Fruit fly (Drosophila melanogaster) whole organism, embryonic: ENCODE data around the gene CG32260.

ENCODE experiments used
- Abd-B ChIP-seq: fragments of 200-800 bp; sonication (Bioruptor generic); optimal IDR thresholded peaks from 2 replicates; lab custom pipeline; 2018; ENCODE audit warnings: missing biosample characterization, mild to moderate bottlenecking, missing genetic modification characterization, moderate library complexity
- Ada2b ChIP-seq: fragments of 200-800 bp; sonication (Bioruptor generic); IDR thresholded peaks from 2 replicates; pipeline ENCODE4 v1.3.6; 2022; ENCODE audit warnings: missing biosample characterization, missing genetic modification characterization
- Antp ChIP-seq: fragments of 200-800 bp; sonication (Bioruptor generic); optimal IDR thresholded peaks from 3 replicates; lab custom pipeline; 2016; ENCODE audit warnings: missing biosample characterization, missing genetic modification characterization
- CG10959 ChIP-seq: fragments of 200-800 bp; sonication (Bioruptor generic); IDR thresholded peaks from 2 replicates; pipeline ENCODE4 v1.3.6; 2022; ENCODE audit warnings: missing biosample characterization, missing genetic modification characterization
- CG11398 ChIP-seq: fragments of 200-800 bp; sonication (Bioruptor generic); optimal IDR thresholded peaks from 2 replicates; lab custom pipeline; 2016; ENCODE audit warnings: missing biosample characterization, missing genetic modification characterization
- CG12391 ChIP-seq: fragments of 200-800 bp; sonication (Bioruptor generic); optimal IDR thresholded peaks from 3 replicates; lab custom pipeline; 2018; ENCODE audit warnings: missing biosample characterization, mild to moderate bottlenecking, missing genetic modification characterization, moderate library complexity
- CG1602 ChIP-seq: fragments of 200-800 bp; sonication (Bioruptor generic); optimal IDR thresholded peaks from 3 replicates; lab custom pipeline; 2016; ENCODE audit warnings: missing biosample characterization, missing genetic modification characterization
- CG17612 ChIP-seq: fragments of 200-800 bp; sonication (Bioruptor generic); IDR thresholded peaks from 2 replicates; pipeline ENCODE4 v1.3.6; 2022; ENCODE audit warnings: missing biosample characterization, missing genetic modification characterization
- CG18011 ChIP-seq: fragments of 200-800 bp; sonication (Bioruptor generic); optimal IDR thresholded peaks from 2 replicates; lab custom pipeline; 2017; ENCODE audit warnings: missing biosample characterization, missing genetic modification characterization, mild to moderate bottlenecking, moderate library complexity, missing genotype
- CG32772 ChIP-seq: fragments of 200-800 bp; sonication (Bioruptor generic); IDR thresholded peaks from 2 replicates; pipeline ENCODE4 v1.3.6; 2022; ENCODE audit warnings: missing biosample characterization, missing genetic modification characterization
- CG33213 ChIP-seq: fragments of 200-800 bp; sonication (Bioruptor generic); optimal IDR thresholded peaks from 3 replicates; lab custom pipeline; 2016; ENCODE audit warnings: missing biosample characterization, missing genetic modification characterization
- CG34376 ChIP-seq: fragments of 200-800 bp; sonication (Bioruptor generic); optimal IDR thresholded peaks from 2 replicates; lab custom pipeline; 2018; ENCODE audit warnings: missing biosample characterization, mild to moderate bottlenecking, missing genetic modification characterization
- CG4707 ChIP-seq: fragments of 200-800 bp; sonication (Bioruptor generic); optimal IDR thresholded peaks from 2 replicates; lab custom pipeline; 2018; ENCODE audit warnings: missing biosample characterization, mild to moderate bottlenecking, missing genetic modification characterization, moderate library complexity
- CG5180 ChIP-seq: fragments of 200-800 bp; sonication (Bioruptor generic); optimal IDR thresholded peaks from 3 replicates; lab custom pipeline; 2017; ENCODE audit warnings: missing biosample characterization, missing genetic modification characterization, mild to moderate bottlenecking, moderate library complexity, missing genetic modification reagents
- CG7556 ChIP-seq: fragments of 200-800 bp; sonication (Bioruptor generic); optimal IDR thresholded peaks from 2 replicates; lab custom pipeline; 2017; ENCODE audit warnings: missing biosample characterization, mild to moderate bottlenecking, missing genetic modification characterization
- CG7745 ChIP-seq: fragments of 200-800 bp; sonication (Bioruptor generic); optimal IDR thresholded peaks from 2 replicates; lab custom pipeline; 2018; ENCODE audit warnings: missing biosample characterization, mild to moderate bottlenecking, missing genetic modification characterization, moderate library complexity
- CG8924 ChIP-seq: fragments of 200-800 bp; optimal IDR thresholded peaks from 3 replicates; lab custom pipeline; 2019; ENCODE audit warnings: missing biosample characterization, mild to moderate bottlenecking, missing genetic modification characterization, moderate library complexity
- CG9437 ChIP-seq: fragments of 200-800 bp; sonication (Bioruptor generic); optimal IDR thresholded peaks from 2 replicates; lab custom pipeline; 2018; ENCODE audit warnings: missing biosample characterization, mild to moderate bottlenecking, missing genetic modification characterization
- CG9727 ChIP-seq: fragments of 200-800 bp; sonication (Bioruptor generic); optimal IDR thresholded peaks from 3 replicates; lab custom pipeline; 2017; ENCODE audit warnings: missing biosample characterization, mild to moderate bottlenecking, missing genetic modification characterization
- CTCF ChIP-seq: fragments of 200-800 bp; sonication (Bioruptor generic); optimal IDR thresholded peaks from 2 replicates; lab custom pipeline; 2017; ENCODE audit warnings: missing biosample characterization, mild to moderate bottlenecking, missing genetic modification characterization, moderate library complexity
- D19A ChIP-seq: fragments of 200-800 bp; optimal IDR thresholded peaks from 3 replicates; lab custom pipeline; 2019; ENCODE audit warnings: missing biosample characterization, mild to moderate bottlenecking, missing genetic modification characterization, moderate library complexity
- ERR ChIP-seq: fragments of 200-800 bp; sonication (Bioruptor generic); optimal IDR thresholded peaks from 2 replicates; lab custom pipeline; 2016; ENCODE audit warnings: missing biosample characterization, missing genetic modification characterization
- Gug ChIP-seq: fragments of 200-800 bp; sonication (Bioruptor generic); IDR thresholded peaks from 4 replicates; pipeline ENCODE4 v1.3.6; 2022; ENCODE audit warnings: missing biosample characterization, missing genetic modification characterization
- Hr3 ChIP-seq: fragments of 200-800 bp; sonication (Bioruptor generic); optimal IDR thresholded peaks from 3 replicates; lab custom pipeline; 2016; ENCODE audit warnings: missing biosample characterization, missing genetic modification characterization
- Myb ChIP-seq: fragments of 200-800 bp; sonication (Bioruptor generic); optimal IDR thresholded peaks from 2 replicates; lab custom pipeline; 2016; ENCODE audit warnings: missing biosample characterization, missing genetic modification characterization
- NC2β ChIP-seq: fragments of 200-800 bp; sonication (Bioruptor generic); optimal IDR thresholded peaks from 2 replicates; lab custom pipeline; 2016; ENCODE audit warnings: missing biosample characterization, missing genetic modification characterization
- Pdp1 ChIP-seq, 2 experiments: fragments of 200-800 bp; sonication (Bioruptor generic); optimal IDR thresholded peaks; 3 replicates each; lab custom pipeline; 2016; ENCODE audit warnings: missing biosample characterization in 2 of 2, missing genetic modification characterization in 2 of 2, mild to moderate bottlenecking in 1 of 2, moderate library complexity in 1 of 2
- Poxn ChIP-seq: fragments of 200-800 bp; sonication (Bioruptor generic); IDR thresholded peaks from 2 replicates; pipeline ENCODE4 v1.3.6; 2022; ENCODE audit warnings: missing biosample characterization, missing genetic modification characterization
- Spps ChIP-seq: fragments of 200-800 bp; sonication (Bioruptor generic); optimal IDR thresholded peaks from 2 replicates; lab custom pipeline; 2018; ENCODE audit warnings: missing biosample characterization, mild to moderate bottlenecking, missing genetic modification characterization
- Sry-δ ChIP-seq: fragments of 200-800 bp; sonication (Bioruptor generic); optimal IDR thresholded peaks from 2 replicates; lab custom pipeline; 2016; ENCODE audit warnings: missing biosample characterization, missing genetic modification characterization
- ara ChIP-seq: fragments of 200-800 bp; sonication (Bioruptor generic); IDR thresholded peaks from 2 replicates; pipeline ENCODE4 v1.3.6; 2022; ENCODE audit warnings: missing biosample characterization, missing genetic modification characterization
- ase ChIP-seq: fragments of 200-800 bp; sonication (Bioruptor generic); IDR thresholded peaks from 3 replicates; pipeline ENCODE4 v1.3.6; 2022; ENCODE audit warnings: missing biosample characterization, missing genetic modification characterization
- bab2 ChIP-seq: fragments of 200-800 bp; sonication (Bioruptor generic); optimal IDR thresholded peaks from 2 replicates; lab custom pipeline; 2016; ENCODE audit warnings: missing biosample characterization, missing genetic modification characterization
- corto ChIP-seq: fragments of 200-800 bp; sonication (Bioruptor generic); optimal IDR thresholded peaks from 2 replicates; lab custom pipeline; 2016; ENCODE audit warnings: missing biosample characterization, mild to moderate bottlenecking, missing genetic modification characterization, moderate library complexity
- dati ChIP-seq: fragments of 200-800 bp; sonication (Bioruptor generic); IDR thresholded peaks from 2 replicates; pipeline ENCODE4 v1.3.6; 2022; ENCODE audit warnings: missing biosample characterization, missing genetic modification characterization
- dmrt11E ChIP-seq: fragments of 200-800 bp; sonication (Bioruptor generic); optimal IDR thresholded peaks from 3 replicates; lab custom pipeline; 2018; ENCODE audit warnings: missing biosample characterization, mild to moderate bottlenecking, missing genetic modification characterization, moderate library complexity
- dpn ChIP-seq, 2 experiments: fragments of 200-800 bp; sonication (Bioruptor generic); optimal IDR thresholded peaks; 3 replicates each; lab custom pipeline; 2016; ENCODE audit warnings: missing biosample characterization in 2 of 2, missing genetic modification characterization in 2 of 2
- ems ChIP-seq: fragments of 200-800 bp; sonication (Bioruptor generic); optimal IDR thresholded peaks from 3 replicates; lab custom pipeline; 2016; ENCODE audit warnings: missing biosample characterization, missing genetic modification characterization
- eyg ChIP-seq: fragments of 200-800 bp; sonication (Bioruptor generic); optimal IDR thresholded peaks from 3 replicates; lab custom pipeline; 2016; ENCODE audit warnings: missing biosample characterization, missing genetic modification characterization
- fd3F ChIP-seq: fragments of 200-800 bp; sonication (Bioruptor generic); optimal IDR thresholded peaks from 2 replicates; lab custom pipeline; 2018; ENCODE audit warnings: missing biosample characterization, mild to moderate bottlenecking, missing genetic modification characterization, moderate library complexity
- fd96Cb ChIP-seq: fragments of 200-800 bp; sonication (Bioruptor generic); optimal IDR thresholded peaks from 2 replicates; lab custom pipeline; 2018; ENCODE audit warnings: missing biosample characterization, mild to moderate bottlenecking, missing genetic modification characterization, moderate library complexity
- gce ChIP-seq: fragments of 200-800 bp; sonication (Bioruptor generic); IDR thresholded peaks from 3 replicates; pipeline ENCODE4 v1.3.6; 2022; ENCODE audit warnings: missing biosample characterization, missing genetic modification characterization
- jing ChIP-seq: fragments of 200-800 bp; sonication (Bioruptor generic); optimal IDR thresholded peaks from 2 replicates; lab custom pipeline; 2018; ENCODE audit warnings: missing biosample characterization, mild to moderate bottlenecking, missing genetic modification characterization
- lmd ChIP-seq: fragments of 200-800 bp; sonication (Bioruptor generic); IDR thresholded peaks from 2 replicates; pipeline ENCODE4 v1.3.6; 2022; ENCODE audit warnings: missing biosample characterization, missing genetic modification characterization
- luna ChIP-seq: fragments of 200-800 bp; sonication (Bioruptor generic); optimal IDR thresholded peaks from 2 replicates; lab custom pipeline; 2016; ENCODE audit warnings: missing biosample characterization, missing genetic modification characterization
- pfk ChIP-seq: fragments of 200-800 bp; sonication (Bioruptor generic); optimal IDR thresholded peaks from 2 replicates; lab custom pipeline; 2018; ENCODE audit warnings: missing biosample characterization, mild to moderate bottlenecking, missing genetic modification characterization, moderate library complexity
- pum ChIP-seq: fragments of 200-800 bp; sonication (Bioruptor generic); optimal IDR thresholded peaks from 2 replicates; lab custom pipeline; 2016; ENCODE audit warnings: missing biosample characterization, missing genetic modification characterization
- sens ChIP-seq: fragments of 200-800 bp; sonication (Bioruptor generic); peaks from one replicate; lab custom pipeline; 2016; ENCODE audit warnings: missing biosample characterization, missing genetic modification characterization
- stc ChIP-seq: fragments of 200-800 bp; sonication (Bioruptor generic); IDR thresholded peaks from 2 replicates; pipeline ENCODE4 v1.3.6; 2022; ENCODE audit warnings: missing biosample characterization, missing genetic modification characterization
- tgo ChIP-seq: fragments of 200-800 bp; sonication (Bioruptor generic); IDR thresholded peaks from 3 replicates; pipeline ENCODE4 v1.3.6; 2022; ENCODE audit warnings: missing biosample characterization, missing genetic modification characterization
- tin ChIP-seq: fragments of 200-800 bp; sonication (Bioruptor generic); optimal IDR thresholded peaks from 3 replicates; lab custom pipeline; 2016; ENCODE audit warnings: missing biosample characterization, missing genetic modification characterization
- twi ChIP-seq: fragments of 200-800 bp; optimal IDR thresholded peaks from 2 replicates; lab custom pipeline; 2019; ENCODE audit warnings: missing biosample characterization, mild to moderate bottlenecking, missing genetic modification characterization, moderate library complexity

CG32260 gene

DNA sequence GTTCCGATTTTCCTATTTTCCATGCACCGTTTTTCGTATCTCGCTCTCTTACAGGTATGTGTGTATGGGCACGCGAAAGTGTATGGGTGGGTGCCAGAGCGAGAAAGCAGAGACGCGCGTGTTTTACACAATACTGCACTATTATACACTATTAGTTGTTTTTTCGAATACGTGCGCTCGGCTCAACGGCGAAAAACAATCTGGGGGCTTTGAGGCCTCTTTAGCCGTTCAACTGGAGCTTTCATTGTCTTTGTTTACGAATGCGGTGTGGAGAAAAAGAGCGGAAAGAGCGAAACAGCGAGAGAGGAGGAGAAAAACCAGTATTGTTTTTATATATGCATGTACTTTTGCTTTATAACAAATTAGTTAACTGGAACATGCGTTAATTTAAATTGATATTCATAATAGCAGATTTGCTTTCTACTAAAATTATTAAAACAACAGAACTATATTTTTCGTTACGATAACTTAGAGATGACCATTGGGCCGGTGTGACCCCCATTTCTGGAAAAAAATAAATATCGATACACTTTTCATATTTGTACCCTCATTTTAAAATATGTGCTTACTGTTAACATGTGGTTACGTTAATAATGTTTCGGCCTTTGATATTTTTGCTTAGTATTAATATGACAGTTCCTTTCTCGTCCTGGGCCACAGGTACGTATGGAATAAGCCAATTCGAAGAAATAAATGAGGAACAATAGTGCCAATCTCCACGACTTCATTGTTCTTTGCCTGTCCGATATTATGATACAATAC, 39.5 kb upstream of the CG32260 start, which contains the start of gene CG14995 (continued):
- no peak for TF ChIP-seq Spps (tag; lab: Kevin White, UChicago)
- TF ChIP-seq eyg (GFP tag; lab: Kevin White, UChicago): no peak
- no peak for TF ChIP-seq CG32772 (GFP tag; lab: Robert Waterston, UW)
- no peak for TF ChIP-seq CG7556 (GFP tag; lab: Kevin White, UChicago)
- TF ChIP-seq pfk: no peak
- no peak for TF ChIP-seq corto
- TF ChIP-seq fd3F (GFP tag; lab: Kevin White, UChicago): no peak
- TF ChIP-seq CG9437 (GFP tag; lab: Kevin White, UChicago): peak; percentile 27
- TF ChIP-seq CG4707 (GFP tag; lab: Kevin White, UChicago): no peak
- TF ChIP-seq CG1602 (GFP tag; lab: Kevin White, UChicago): no peak
- no peak for TF ChIP-seq pum (GFP tag; lab: Kevin White, UChicago)
- no peak for TF ChIP-seq CG7745 (tag; lab: Kevin White, UChicago)
- TF ChIP-seq ems (GFP tag; lab: Kevin White, UChicago): no peak
- TF ChIP-seq CG18011 (GFP tag; lab: Kevin White, UChicago): no peak
- no peak for TF ChIP-seq Poxn
- TF ChIP-seq tgo (GFP tag; lab: Robert Waterston, UW): no peak
- TF ChIP-seq Myb (GFP tag; lab: Kevin White, UChicago): peak; percentile 62
- TF ChIP-seq tin (GFP tag; lab: Kevin White, UChicago): no peak
- TF ChIP-seq Pdp1 (GFP tag; optimal IDR thresholded peaks at IDR 0.05; lab: Kevin White, UChicago): peak in 1 of 2 experiments; percentile 81
- TF ChIP-seq dati (GFP tag; lab: Robert Waterston, UW): no peak
- TF ChIP-seq Antp (GFP tag; lab: Kevin White, UChicago): no peak
- no peak for TF ChIP-seq jing (GFP tag; lab: Kevin White, UChicago)
- no peak for TF ChIP-seq gce (GFP tag; lab: Robert Waterston, UW)
- TF ChIP-seq bab2 (GFP tag; lab: Kevin White, UChicago): no peak
- no peak for TF ChIP-seq dpn (GFP tag; optimal IDR thresholded peaks at IDR 0.05; lab: Kevin White, UChicago)
- no peak; the same call in 1 of the 2 replicates for TF ChIP-seq stc (GFP tag; lab: Robert Waterston, UW)
- TF ChIP-seq CG5180 (GFP tag; lab: Kevin White, UChicago): peak; percentile 51
- TF ChIP-seq CG17612: no peak
- TF ChIP-seq CG9727 (GFP tag; lab: Kevin White, UChicago): no peak
- TF ChIP-seq ase: no peak
- TF ChIP-seq CG8924: peak; percentile 82
- TF ChIP-seq ara (GFP tag; lab: Robert Waterston, UW): no peak
- TF ChIP-seq CG12391: peak; percentile 0
- no peak for TF ChIP-seq dmrt11E (tag; lab: Kevin White, UChicago)
- no peak for TF ChIP-seq CG11398 (GFP tag; lab: Kevin White, UChicago)
- peak; percentile 71 for TF ChIP-seq CG34376 (GFP tag; lab: Kevin White, UChicago)
- no peak for TF ChIP-seq luna (GFP tag; lab: Kevin White, UChicago)
- TF ChIP-seq Hr3 (GFP tag; lab: Kevin White, UChicago): no peak
- TF ChIP-seq lmd (GFP tag; lab: Robert Waterston, UW): no peak
- TF ChIP-seq fd96Cb (tag; lab: Kevin White, UChicago): no peak
- no peak for TF ChIP-seq CG10959 (GFP tag; lab: Robert Waterston, UW)
- no peak for TF ChIP-seq ERR (GFP tag; lab: Kevin White, UChicago)
- no peak for TF ChIP-seq Gug (GFP tag; lab: Robert Waterston, UW)
- TF ChIP-seq Ada2b (GFP tag; lab: Robert Waterston, UW): no peak
- TF ChIP-seq NC2β (GFP tag; lab: Kevin White, UChicago): no peak
- TF ChIP-seq D19A (tag; lab: Kevin White, UChicago): peak; percentile 67
- no peak for TF ChIP-seq CG33213 (GFP tag; lab: Kevin White, UChicago)
- TF ChIP-seq twi (tag; lab: Kevin White, UChicago): no peak
- peak; percentile 93 for TF ChIP-seq sens (GFP tag; lab: Kevin White, UChicago)
- no peak for TF ChIP-seq Abd-B (GFP tag; lab: Kevin White, UChicago)
- peak; percentile 91 for TF ChIP-seq Sry-δ (GFP tag; lab: Kevin White, UChicago)
- no peak for TF ChIP-seq CTCF (GFP tag; lab: Kevin White, UChicago)
